Fruit fly (Drosophila melanogaster) whole organism: ENCODE data around the gene Cyt-c1.

Experiments
- CG8478 ChIP-seq: fragments of >200 bp; optimal IDR thresholded peaks from 2 replicates; lab custom pipeline; 2018; ENCODE audit warnings: inconsistent platforms
- Dll ChIP-seq: fragments of >200 bp; optimal IDR thresholded peaks from 2 replicates; lab custom pipeline; 2017
- EcR ChIP-seq, 2 experiments: fragments of >200 bp; optimal IDR thresholded peaks; 2 replicates each; lab custom pipeline; 2017; ENCODE audit warnings: missing biosample characterization in 2 of 2, missing genetic modification characterization in 2 of 2, missing genetic modification reagents in 2 of 2
- pan ChIP-seq: fragments of >200 bp; optimal IDR thresholded peaks from 2 replicates; lab custom pipeline; 2017
- psq ChIP-seq: fragments of >200 bp; optimal IDR thresholded peaks from 2 replicates; lab custom pipeline; 2017
- usp ChIP-seq: fragments of >200 bp; optimal IDR thresholded peaks from 2 replicates; lab custom pipeline; 2017; ENCODE audit warnings: missing biosample characterization, missing genetic modification characterization, mixed read lengths

DNA sequence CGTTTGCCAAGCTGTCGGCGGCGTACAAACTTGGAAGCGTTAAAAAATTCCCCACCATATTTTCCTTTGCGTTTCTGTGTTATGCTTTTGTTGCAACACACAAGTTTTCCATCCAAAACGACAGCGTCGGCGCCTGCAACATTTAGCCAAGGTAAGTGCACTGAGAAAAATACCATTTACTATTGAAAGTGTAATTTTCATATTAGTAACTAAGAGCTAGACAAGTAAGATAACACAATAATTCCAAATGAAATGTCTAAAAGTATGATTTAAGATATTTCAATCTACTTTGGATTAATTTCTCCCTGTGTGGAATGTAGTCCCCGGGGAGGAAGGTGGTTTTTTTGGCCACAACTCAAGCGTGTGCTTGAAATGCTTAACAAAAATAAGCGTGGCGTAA is 25.8 kb downstream of the Cyt-c1 start:
- no peak for TF ChIP-seq psq (lab: Kevin White, UChicago)
- TF ChIP-seq usp (GFP tag; lab: Kevin White, UChicago) = no peak
- no peak for TF ChIP-seq EcR (GFP tag; optimal IDR thresholded peaks at IDR 0.05; lab: Kevin White, UChicago)
- TF ChIP-seq pan (lab: Kevin White, UChicago) = no peak
- no peak for TF ChIP-seq Dll (lab: Kevin White, UChicago)
- no peak for TF ChIP-seq CG8478 (lab: Kevin White, UChicago)
